Worm (Caenorhabditis elegans) whole organism, dauer: ENCODE results near the gene slc-17.1.

Experiments
- unc-62 ChIP-seq: sonication (generic microtip); optimal IDR thresholded peaks from 2 replicates; lab custom pipeline; 2017; ENCODE audit warnings: missing biosample characterization, missing genetic modification reagents, missing genetic modification characterization

slc-17.1 gene

DNA sequence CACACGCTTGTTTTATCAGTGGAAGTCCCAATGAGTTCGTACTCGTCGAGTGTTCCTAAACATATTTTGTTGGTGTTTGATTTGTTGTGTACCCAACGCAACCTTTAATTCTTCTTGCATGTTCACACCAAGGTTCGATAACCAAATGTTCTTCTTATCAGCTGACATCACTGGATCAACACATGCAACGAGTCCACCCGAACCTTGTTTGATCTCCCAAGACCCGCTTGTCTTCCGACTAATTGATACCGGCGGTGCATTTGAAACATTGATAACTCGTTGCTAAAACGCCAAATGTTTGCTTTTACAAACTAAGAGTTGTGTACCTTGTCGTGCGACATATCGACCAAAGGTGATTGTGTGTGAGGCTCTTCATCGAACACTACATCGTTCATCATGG is 7.0 kb upstream of the slc-17.1 start:
- TF ChIP-seq unc-62 (GFP tag; lab: Kevin White, UChicago), result no peak

DNA sequence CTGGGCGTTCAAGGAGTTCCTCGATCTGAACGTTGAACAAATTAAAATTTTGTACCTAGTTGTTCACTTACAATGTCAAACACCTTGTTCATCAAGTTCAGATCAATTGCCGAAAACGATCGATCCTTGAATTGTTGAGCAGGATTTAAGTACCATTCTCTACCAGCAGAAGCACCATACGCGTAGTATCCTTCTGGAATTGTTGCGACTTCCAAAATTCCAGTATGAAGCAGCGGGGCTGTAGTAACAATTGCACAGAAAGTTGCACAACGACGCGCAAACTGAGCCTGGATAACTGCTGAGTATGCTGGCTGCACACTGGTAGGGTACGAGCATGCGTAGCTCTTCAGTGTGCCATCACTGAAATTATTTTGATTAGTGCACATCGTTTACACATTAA is 3.8 kb upstream of the slc-17.1 start:
- no peak for TF ChIP-seq unc-62 (GFP tag; lab: Kevin White, UChicago)

DNA sequence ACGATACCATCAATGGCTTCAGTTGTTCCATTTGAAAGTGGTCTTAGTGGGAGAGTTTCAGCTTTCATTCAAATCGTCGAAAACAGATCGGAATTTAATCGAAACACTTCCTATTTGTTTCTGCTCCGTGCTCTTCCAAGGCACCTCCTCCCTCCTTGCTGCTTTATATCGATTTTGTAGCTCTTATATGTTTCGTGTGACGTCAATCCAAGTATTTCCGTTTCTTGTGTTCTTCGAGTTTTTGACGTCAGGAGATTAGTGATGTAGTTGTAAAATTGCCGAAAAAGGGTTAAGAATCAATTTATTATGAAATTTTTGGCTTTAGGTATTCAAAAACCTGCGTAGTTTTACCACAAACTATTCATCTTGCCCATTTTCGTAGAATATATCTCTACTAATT is 1.9 kb upstream of the slc-17.1 start, which contains the start of gene ZK54.3:
Gene ZK54.3, minus strand, starts transcription at position 391 of the 400 bp plus-strand sequence.
- TF ChIP-seq unc-62 (GFP tag; lab: Kevin White, UChicago), result no peak

DNA sequence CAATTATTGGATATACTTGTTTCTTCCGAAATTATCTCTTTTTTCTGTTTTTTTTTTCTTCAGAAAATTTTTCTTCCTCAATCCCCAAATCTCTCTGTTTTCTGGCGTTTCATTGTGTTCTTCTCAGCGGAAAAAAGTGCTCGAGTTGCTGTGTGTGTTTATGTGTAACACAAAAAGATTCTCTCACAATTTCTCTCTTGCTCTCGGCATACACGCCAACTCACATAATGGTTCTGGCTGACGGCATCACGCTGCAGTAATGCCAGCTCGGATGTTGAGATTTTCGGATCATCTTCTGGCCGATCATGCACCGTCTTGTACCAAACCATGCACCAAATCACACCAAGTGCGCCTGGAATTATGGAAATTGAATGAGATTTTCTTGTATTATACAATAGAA is 2.7 kb downstream of the slc-17.1 start:
- no peak for TF ChIP-seq unc-62 (GFP tag; lab: Kevin White, UChicago)

DNA sequence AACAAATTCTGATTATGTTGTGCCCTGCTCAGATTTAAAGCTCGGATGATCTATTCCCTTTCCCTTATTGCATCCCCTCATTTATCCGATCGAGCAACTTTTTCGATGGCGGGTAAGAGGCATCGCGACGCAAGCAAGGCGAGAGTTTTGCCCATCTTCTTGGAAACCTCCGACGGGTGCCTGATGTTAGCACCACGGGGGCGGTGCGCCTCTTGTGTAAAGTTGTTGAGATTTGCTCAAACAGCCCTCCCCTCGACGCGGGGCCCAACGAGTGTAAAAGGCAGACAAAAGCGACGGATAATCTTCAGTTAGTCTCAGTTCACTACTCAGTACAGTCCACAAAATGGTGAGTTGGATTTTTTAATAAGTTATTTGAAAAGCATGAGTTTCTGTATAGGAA is 5.8 kb downstream of the slc-17.1 start, which contains the start of gene mlc-1:
Gene mlc-1, plus strand, starts transcription at position 324 of the 400 bp plus-strand sequence.
- no peak for TF ChIP-seq unc-62 (GFP tag; lab: Kevin White, UChicago)

DNA sequence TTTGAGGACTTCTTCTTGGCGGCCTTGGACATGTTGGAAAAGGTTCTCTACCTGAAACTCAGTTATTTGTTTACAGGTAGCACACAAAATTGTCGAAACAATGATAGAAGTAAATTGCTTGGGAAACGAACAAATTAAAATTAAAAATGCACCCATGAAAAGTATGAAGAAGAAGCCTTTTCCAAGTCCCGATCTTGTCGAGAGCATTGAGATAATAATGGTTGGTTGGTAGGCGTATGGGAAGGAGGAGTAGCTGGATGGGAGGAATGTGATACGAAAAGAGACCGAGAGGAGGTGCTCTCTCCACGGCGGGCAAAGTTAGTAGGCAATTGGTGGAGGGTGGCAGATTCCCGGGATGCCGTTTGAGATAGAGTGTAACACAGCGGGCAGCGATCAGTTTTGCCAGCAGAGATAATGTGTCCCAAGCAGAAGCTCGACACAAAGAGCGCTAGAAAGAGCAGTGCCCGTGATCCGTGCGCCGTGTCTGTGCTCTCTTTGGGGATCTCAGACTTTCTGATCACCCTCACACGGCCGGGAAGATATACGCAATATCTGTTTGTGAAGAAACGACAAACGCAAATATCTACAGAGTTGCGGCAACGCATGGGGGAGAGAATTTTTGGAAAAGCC is 8.1 kb downstream of the slc-17.1 start, which contains the start of gene mlc-2:
Gene mlc-2, minus strand, starts transcription at position 51 of the 630 bp plus-strand sequence.
- TF ChIP-seq unc-62 (GFP tag; lab: Kevin White, UChicago), result no peak

DNA sequence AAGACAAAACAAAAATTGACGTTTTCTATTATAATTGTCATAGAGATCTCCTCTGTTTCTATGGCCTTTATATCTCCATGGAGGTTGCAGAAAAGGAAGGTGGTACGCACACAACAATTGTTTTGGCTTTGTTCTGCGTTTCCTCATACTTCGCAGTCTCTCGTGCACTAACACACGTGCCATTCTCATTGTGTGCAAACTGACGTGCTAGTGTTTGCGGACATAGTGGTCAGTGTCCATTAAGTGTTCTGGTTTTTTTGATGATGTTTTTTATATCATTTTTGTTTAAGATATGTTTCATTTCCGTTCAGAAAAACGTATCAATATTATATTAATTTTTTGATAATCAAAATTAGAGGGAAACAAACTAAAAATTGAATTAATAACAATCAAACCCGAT is 13.3 kb downstream of the slc-17.1 start, which contains the start of gene C36E6.2:
Gene C36E6.2, plus strand, starts transcription at position 261 of the 400 bp plus-strand sequence.
- TF ChIP-seq unc-62 (GFP tag; lab: Kevin White, UChicago), result no peak

DNA sequence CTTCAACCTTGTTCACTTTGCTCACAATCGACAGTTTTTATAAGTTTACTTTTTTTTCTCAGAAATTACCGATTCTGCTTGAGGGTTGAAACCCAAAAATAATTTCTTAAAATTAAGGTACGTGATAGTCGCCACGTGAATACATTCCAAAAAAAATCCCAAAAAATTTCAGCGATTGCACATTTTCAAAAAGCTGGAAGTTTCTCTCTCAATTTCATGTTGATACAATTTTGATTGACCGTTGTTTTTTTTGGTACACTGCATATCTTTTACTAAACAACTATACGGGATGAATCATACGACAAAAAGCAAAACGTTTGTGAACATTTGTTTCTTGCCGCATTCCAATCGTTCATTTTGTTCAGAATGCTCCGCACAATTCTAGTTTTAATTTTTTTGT is 26.3 kb downstream of the slc-17.1 start, which contains the start of gene C36E6.8:
Gene C36E6.8, plus strand, starts transcription at position 301 of the 400 bp plus-strand sequence.
- TF ChIP-seq unc-62 (GFP tag; lab: Kevin White, UChicago), result no peak

DNA sequence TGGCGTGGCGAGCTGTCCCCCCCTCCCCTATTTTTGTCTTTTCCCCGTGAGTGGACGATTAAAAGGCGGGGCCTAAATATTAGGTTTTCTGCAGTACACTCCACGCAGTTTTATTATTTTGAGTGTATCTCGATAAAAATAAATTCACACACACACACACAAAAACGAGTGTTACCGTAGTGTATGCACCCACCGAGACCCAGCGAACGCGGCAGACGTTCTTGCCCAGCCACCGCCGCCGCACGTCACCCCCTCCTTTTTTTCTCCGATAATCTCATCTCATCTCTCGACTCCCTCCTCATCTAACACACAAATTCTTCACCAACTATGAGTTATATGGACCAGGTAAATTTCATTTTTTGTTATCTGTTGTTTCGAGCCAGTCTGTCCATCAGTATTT is 30.5 kb downstream of the slc-17.1 start, which contains the start of gene fubl-3:
Gene fubl-3, plus strand, starts transcription at position 212 of the 400 bp plus-strand sequence.
- TF ChIP-seq unc-62 (GFP tag; lab: Kevin White, UChicago), result no peak

DNA sequence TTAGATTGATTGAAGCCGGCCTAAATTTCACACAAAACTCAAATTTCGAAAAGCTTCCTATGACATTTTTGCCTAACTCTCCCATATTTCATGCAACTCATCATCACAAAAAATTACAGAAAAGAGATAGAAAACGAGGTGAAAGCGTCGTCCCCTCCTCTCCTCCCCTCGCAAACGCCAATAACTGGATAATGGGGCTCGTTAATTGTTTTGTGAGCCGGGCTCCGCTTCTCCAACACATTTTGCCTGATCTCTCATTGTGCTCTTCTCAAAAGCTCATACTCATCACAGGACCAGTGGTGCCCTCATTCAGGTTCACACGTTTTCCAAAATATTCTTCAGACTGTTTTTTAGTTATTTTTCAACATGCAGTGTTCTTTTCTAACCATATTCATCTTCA is 35.9 kb downstream of the slc-17.1 start, which contains the start of gene pbo-6:
Gene pbo-6, plus strand, starts transcription at position 240 of the 400 bp plus-strand sequence.
- TF ChIP-seq unc-62 (GFP tag; lab: Kevin White, UChicago), result no peak

DNA sequence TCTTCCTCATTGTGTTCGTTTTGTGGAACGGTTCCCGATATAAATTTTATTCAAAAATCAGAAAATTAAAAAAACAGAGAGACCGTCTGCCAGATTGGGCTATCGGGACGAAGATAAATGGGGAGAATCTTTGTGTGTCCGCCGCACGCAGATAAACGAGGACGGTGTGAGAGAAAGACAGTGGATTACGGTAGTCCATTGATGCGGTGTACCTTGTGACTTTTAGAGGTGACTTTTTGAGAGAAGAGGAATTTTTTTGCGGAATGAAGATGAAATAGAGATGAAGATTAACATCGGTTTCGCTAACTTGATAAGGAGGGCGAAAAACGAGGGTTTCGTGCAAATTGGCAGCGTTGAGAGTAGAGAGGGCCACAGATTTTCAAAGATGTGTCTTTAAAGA is 36.9 kb downstream of the slc-17.1 start:
- TF ChIP-seq unc-62 (GFP tag; lab: Kevin White, UChicago), result no peak

DNA sequence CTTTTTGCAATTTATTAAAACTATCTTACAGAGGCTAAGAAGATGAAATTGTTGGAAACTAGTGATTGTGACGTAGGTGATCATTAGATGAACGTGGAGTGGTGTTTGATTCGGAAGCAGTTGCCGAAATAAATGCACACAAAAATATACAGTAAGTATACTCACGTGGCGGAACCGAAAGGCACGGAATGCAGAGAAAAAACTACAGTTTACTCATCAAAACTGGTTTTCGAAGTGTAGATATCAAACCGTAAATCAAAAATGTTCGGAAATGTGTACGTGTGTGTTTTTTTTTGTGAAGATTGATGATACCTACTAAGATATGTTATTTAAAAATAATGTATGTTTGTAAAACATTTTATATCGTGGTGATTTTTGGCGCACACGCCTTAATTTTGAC is 38.0 kb downstream of the slc-17.1 start:
- TF ChIP-seq unc-62 (GFP tag; lab: Kevin White, UChicago), result no peak

DNA sequence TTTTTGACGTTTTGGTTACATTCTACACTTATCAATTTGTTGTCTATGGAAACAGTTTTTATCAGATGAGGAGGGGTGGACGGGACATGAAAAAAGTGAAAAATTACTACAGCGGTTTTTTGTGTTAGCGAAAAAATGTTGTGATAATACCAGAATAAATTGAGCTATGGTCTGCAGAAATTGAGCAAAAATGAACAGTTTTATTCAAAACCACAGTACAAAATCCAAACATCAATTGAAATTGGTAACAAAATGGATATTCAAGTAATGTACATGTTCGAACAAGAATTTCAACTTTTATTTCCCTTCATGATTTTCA is 40.1 kb downstream of the slc-17.1 start:
- no peak for TF ChIP-seq unc-62 (GFP tag; lab: Kevin White, UChicago)

DNA sequence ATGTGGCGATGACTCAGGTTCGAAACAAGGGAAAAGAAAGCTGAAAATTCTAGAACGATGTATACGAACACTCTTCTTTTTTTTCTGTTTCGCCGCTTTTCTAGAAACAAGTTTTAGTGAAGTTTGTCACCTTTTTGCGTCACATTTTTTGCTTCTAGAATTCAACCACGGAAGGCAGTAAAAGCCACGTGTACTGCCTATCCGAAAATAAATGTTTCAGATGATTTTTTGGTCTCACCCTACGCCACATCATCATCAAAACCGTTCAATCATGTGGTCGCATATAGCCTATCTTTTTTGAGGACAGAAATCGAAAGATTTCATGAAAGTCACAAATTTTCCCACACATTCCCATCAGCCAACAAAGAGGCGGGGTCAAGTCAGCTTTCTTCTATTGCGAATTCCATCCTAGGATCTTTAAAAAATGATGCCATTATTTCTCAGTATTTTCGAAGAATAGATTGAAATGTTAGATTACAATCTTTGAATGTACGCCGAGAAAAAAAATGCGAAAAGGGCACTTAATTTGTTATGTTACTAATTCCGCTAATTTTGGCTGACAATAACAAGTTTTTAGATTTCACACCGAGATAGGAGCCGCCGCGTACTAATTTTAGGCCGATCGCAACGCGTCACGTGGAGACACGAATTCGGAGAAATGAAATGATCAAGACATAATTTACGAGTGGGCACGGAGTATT is 40.7 kb downstream of the slc-17.1 start:
- no peak for TF ChIP-seq unc-62 (GFP tag; lab: Kevin White, UChicago)

DNA sequence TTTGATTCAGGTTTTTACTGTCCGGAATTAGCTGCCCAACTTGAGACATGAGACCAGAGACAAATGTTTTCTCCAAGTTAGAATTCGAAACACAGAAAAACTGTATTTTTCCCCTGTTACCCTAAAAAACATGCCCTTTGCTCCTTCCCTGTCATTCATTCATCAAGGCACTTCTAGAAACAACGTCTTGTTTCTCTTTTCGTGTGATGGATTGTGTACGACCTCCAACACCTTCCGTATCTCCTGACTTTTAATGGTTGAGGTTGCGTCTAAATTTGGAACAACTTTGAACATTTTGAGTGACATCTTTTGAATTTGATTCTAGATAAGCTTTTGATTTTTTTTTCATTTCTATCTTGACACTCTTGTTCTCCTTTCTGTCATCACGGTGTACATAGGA is 42.1 kb downstream of the slc-17.1 start:
- no peak for TF ChIP-seq unc-62 (GFP tag; lab: Kevin White, UChicago)

DNA sequence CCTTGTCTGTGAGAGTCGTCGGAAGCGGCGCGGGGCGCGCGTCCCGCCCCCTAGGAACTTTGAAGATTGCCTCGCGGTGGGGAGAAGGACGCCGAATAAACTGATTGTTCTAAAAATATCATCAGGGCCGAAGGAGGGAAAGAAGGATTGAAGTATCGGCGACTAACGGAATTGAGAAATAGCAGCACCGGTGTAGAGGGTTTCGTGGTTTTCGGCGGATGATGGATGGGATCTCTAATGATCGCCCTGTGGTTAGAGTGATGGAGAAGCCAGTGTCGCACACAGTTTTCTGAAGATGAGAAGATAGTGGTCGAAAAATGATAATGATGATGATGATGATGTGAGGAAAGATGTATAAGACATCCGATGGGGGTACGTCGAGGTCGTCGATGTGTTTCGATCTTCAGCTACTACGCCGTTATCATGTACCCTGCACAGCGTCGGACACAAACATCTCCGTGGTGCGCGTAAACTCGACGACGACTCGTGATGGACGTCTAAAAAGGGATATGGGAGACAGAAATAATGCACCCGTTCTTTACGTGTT is 43.1 kb downstream of the slc-17.1 start, which contains the start of gene osm-11:
Gene osm-11, minus strand, starts transcription at position 51 of the 547 bp plus-strand sequence.
- no peak for TF ChIP-seq unc-62 (GFP tag; lab: Kevin White, UChicago)
